Worm (Caenorhabditis elegans) whole organism, late embryonic: ENCODE results near the gene M110.3.

Experiments
- F13H6.1 ChIP-seq: sonication (generic microtip); optimal IDR thresholded peaks from 2 replicates; lab custom pipeline; 2016; ENCODE audit warnings: missing genetic modification characterization, missing compliant biosample characterization
- ahr-1 ChIP-seq: sonication (generic microtip); optimal IDR thresholded peaks from 2 replicates; lab custom pipeline; 2016; ENCODE audit warnings: missing genetic modification characterization, missing compliant biosample characterization
- ama-1 ChIP-seq: fragments of 150-350 bp; optimal IDR thresholded peaks from 2 replicates; lab custom pipeline; 2014
- ceh-19 ChIP-seq: fragments of 200-800 bp; sonication (Bioruptor generic); optimal IDR thresholded peaks from 2 replicates; lab custom pipeline; 2018; ENCODE audit warnings: mild to moderate bottlenecking, missing genetic modification characterization, missing compliant biosample characterization
- ceh-34 ChIP-seq: sonication (generic microtip); optimal IDR thresholded peaks from 2 replicates; lab custom pipeline; 2016; ENCODE audit warnings: mild to moderate bottlenecking, missing genetic modification characterization, missing compliant biosample characterization
- ceh-9 ChIP-seq: sonication (generic microtip); optimal IDR thresholded peaks from 2 replicates; lab custom pipeline; 2016; ENCODE audit warnings: mild to moderate bottlenecking, missing genetic modification characterization, inconsistent platforms, missing compliant biosample characterization
- fkh-10 ChIP-seq: fragments of 150-350 bp; optimal IDR thresholded peaks from 2 replicates; lab custom pipeline; 2014; ENCODE audit warnings: missing biosample characterization, missing genetic modification reagents, missing genetic modification characterization
- nfya-1 ChIP-seq: sonication (generic microtip); optimal IDR thresholded peaks from 2 replicates; lab custom pipeline; 2017; ENCODE audit warnings: missing genetic modification characterization, mild to moderate bottlenecking, missing compliant biosample characterization, antibody characterized with exemption, moderate library complexity
- pag-3 ChIP-seq: sonication (generic microtip); optimal IDR thresholded peaks from 2 replicates; lab custom pipeline; 2016; ENCODE audit warnings: missing compliant biosample characterization, missing genetic modification characterization, borderline replicate concordance
- pha-4 ChIP-seq: fragments of 150-350 bp; optimal IDR thresholded peaks from 2 replicates; lab custom pipeline; 2018; ENCODE audit warnings: missing biosample characterization, missing genetic modification reagents, missing genetic modification characterization
- rnt-1 ChIP-seq: sonication (generic microtip); optimal IDR thresholded peaks from 2 replicates; lab custom pipeline; 2016; ENCODE audit warnings: missing genetic modification characterization, missing compliant biosample characterization
- sox-4 ChIP-seq: sonication (generic microtip); optimal IDR thresholded peaks from 2 replicates; lab custom pipeline; 2017; ENCODE audit warnings: mild to moderate bottlenecking, missing genetic modification characterization, inconsistent platforms, missing compliant biosample characterization
- tbx-2 ChIP-seq: sonication (generic microtip); optimal IDR thresholded peaks from 2 replicates; lab custom pipeline; 2016; ENCODE audit warnings: missing genetic modification characterization, missing compliant biosample characterization
- tbx-7 ChIP-seq: sonication (generic microtip); optimal IDR thresholded peaks from 2 replicates; lab custom pipeline; 2016; ENCODE audit warnings: missing genotype, missing genetic modification characterization, missing compliant biosample characterization

DNA sequence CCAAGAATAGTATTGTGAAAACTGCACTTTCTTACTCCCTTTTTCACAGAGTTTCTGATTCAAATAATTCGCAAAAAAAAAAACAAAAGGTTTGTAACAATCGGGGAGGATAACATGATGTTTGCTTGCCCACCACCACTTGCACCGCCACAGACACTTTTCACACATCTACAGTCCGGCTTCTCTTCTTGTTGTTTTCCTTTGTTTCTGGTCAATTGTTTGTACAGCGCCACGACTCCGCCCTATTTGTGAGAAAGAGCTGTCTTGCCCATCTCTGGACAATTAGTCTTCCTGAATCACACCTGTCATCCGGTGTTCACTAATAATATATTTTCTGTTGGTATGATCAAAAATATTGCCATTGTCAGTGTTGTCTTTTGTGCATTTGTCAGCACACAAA is 14.6 kb upstream of the M110.3 start, which contains the start of gene M110.9:
- TF ChIP-seq tbx-2 (no peak), ceh-9 (no peak), pha-4 (no peak), fkh-10 (GFP tag; lab: Kevin White, UChicago) (no peak), ceh-34 (no peak), tbx-7 (tag; lab: Kevin White, UChicago) (no peak), pag-3 (no peak), F13H6.1 (tag; lab: Kevin White, UChicago) (no peak), ceh-19 (GFP tag; lab: Kevin White, UChicago) (no peak), nfya-1 (tag; lab: Kevin White, UChicago) (no peak), sox-4 (tag; lab: Kevin White, UChicago) (no peak), rnt-1 (tag; lab: Kevin White, UChicago) (no peak), ahr-1 (tag; lab: Kevin White, UChicago) (no peak), ama-1 (lab: Kevin White, UChicago) (no peak)
